Fruit fly (Drosophila melanogaster) whole organism, embryonic: ENCODE results near the gene CG14982.

Experiments
- Asciz ChIP-seq: fragments of 200-800 bp; sonication (Bioruptor generic); optimal IDR thresholded peaks from 2 replicates; lab custom pipeline; 2017; ENCODE audit warnings: missing biosample characterization, mild to moderate bottlenecking, missing genetic modification characterization, missing genetic modification reagents
- Atf3 ChIP-seq: fragments of 200-800 bp; sonication (Bioruptor generic); optimal IDR thresholded peaks from 3 replicates; lab custom pipeline; 2016; ENCODE audit warnings: missing biosample characterization, missing genetic modification characterization
- BEAF-32 ChIP-seq: fragments of 200-800 bp; sonication (Bioruptor generic); optimal IDR thresholded peaks from 3 replicates; lab custom pipeline; 2017; ENCODE audit warnings: missing biosample characterization, missing genetic modification characterization, mild to moderate bottlenecking, moderate library complexity, missing genetic modification reagents
- Blimp-1 ChIP-seq: fragments of 200-800 bp; sonication (Bioruptor generic); optimal IDR thresholded peaks from 3 replicates; lab custom pipeline; 2018; ENCODE audit warnings: missing biosample characterization, missing genetic modification characterization, mild to moderate bottlenecking, moderate library complexity, missing genetic modification reagents
- CG10543 ChIP-seq: fragments of 200-800 bp; sonication (Bioruptor generic); optimal IDR thresholded peaks from 3 replicates; lab custom pipeline; 2017; ENCODE audit warnings: missing biosample characterization, mild to moderate bottlenecking, missing genetic modification characterization, moderate library complexity
- CG11093 ChIP-seq: fragments of 200-800 bp; sonication (Bioruptor generic); IDR thresholded peaks from 3 replicates; pipeline ENCODE4 v1.3.6; 2022; ENCODE audit warnings: missing biosample characterization, missing genetic modification characterization
- CG11504 ChIP-seq: fragments of 200-800 bp; sonication (Bioruptor generic); optimal IDR thresholded peaks from 3 replicates; lab custom pipeline; 2019; ENCODE audit warnings: missing biosample characterization, mild to moderate bottlenecking, missing genetic modification characterization, moderate library complexity
- CG12155 ChIP-seq: fragments of 200-800 bp; sonication (Bioruptor generic); optimal IDR thresholded peaks from 3 replicates; lab custom pipeline; 2016; ENCODE audit warnings: missing biosample characterization, missing genetic modification characterization
- CG12299 ChIP-seq: fragments of 200-800 bp; sonication (Bioruptor generic); optimal IDR thresholded peaks from 2 replicates; lab custom pipeline; 2018; ENCODE audit warnings: missing biosample characterization, mild to moderate bottlenecking, missing genetic modification characterization
- CG14965 ChIP-seq: fragments of 200-800 bp; sonication (Bioruptor generic); optimal IDR thresholded peaks from 2 replicates; lab custom pipeline; 2016; ENCODE audit warnings: missing biosample characterization, missing genetic modification characterization, borderline replicate concordance
- CG16813 ChIP-seq: fragments of 200-800 bp; sonication (Bioruptor generic); IDR thresholded peaks from 3 replicates; pipeline ENCODE4 v1.3.6; 2022; ENCODE audit warnings: missing biosample characterization, missing genetic modification characterization; ENCODE audit not compliant: partially characterized antibody
- CG2129 ChIP-seq: fragments of 200-800 bp; sonication (Bioruptor generic); IDR thresholded peaks from 2 replicates; pipeline ENCODE4 v1.3.6; 2022; ENCODE audit warnings: missing biosample characterization, missing genetic modification characterization; ENCODE audit not compliant: partially characterized antibody
- CG2889 ChIP-seq: fragments of 200-800 bp; sonication (Bioruptor generic); IDR thresholded peaks from 3 replicates; pipeline ENCODE4 v1.3.6; 2022; ENCODE audit warnings: missing biosample characterization, missing genetic modification characterization
- CG30020 ChIP-seq: fragments of 200-800 bp; optimal IDR thresholded peaks from 2 replicates; lab custom pipeline; 2019; ENCODE audit warnings: missing biosample characterization, mild to moderate bottlenecking, missing genetic modification characterization, moderate library complexity
- CG33213 ChIP-seq: fragments of 200-800 bp; sonication (Bioruptor generic); optimal IDR thresholded peaks from 3 replicates; lab custom pipeline; 2016; ENCODE audit warnings: missing biosample characterization, missing genetic modification characterization
- CG34376 ChIP-seq: fragments of 200-800 bp; sonication (Bioruptor generic); optimal IDR thresholded peaks from 2 replicates; lab custom pipeline; 2018; ENCODE audit warnings: missing biosample characterization, mild to moderate bottlenecking, missing genetic modification characterization
- CG34422 ChIP-seq: fragments of 200-800 bp; sonication (Bioruptor generic); IDR thresholded peaks from 3 replicates; pipeline ENCODE4 v1.3.6; 2022; ENCODE audit warnings: missing biosample characterization, missing genetic modification characterization
- CG4360 ChIP-seq: fragments of 200-800 bp; sonication (Bioruptor generic); IDR thresholded peaks from 2 replicates; pipeline ENCODE4 v1.3.6; 2022; ENCODE audit warnings: missing biosample characterization, missing genetic modification characterization
- CG4730 ChIP-seq: fragments of 200-800 bp; sonication (Bioruptor generic); IDR thresholded peaks from 2 replicates; pipeline ENCODE4 v1.3.6; 2022; ENCODE audit warnings: missing biosample characterization, missing genetic modification characterization
- CG8359 ChIP-seq: fragments of 200-800 bp; sonication (Bioruptor generic); optimal IDR thresholded peaks from 2 replicates; lab custom pipeline; 2017; ENCODE audit warnings: missing biosample characterization, mild to moderate bottlenecking, missing genetic modification characterization, borderline replicate concordance
- CG8924 ChIP-seq: fragments of 200-800 bp; optimal IDR thresholded peaks from 3 replicates; lab custom pipeline; 2019; ENCODE audit warnings: missing biosample characterization, mild to moderate bottlenecking, missing genetic modification characterization, moderate library complexity
- CG9215 ChIP-seq: fragments of 200-800 bp; sonication (Bioruptor generic); IDR thresholded peaks from 2 replicates; pipeline ENCODE4 v1.3.6; 2022; ENCODE audit warnings: missing biosample characterization, missing genetic modification characterization
- GATAe ChIP-seq: fragments of 200-800 bp; sonication (Bioruptor generic); conservative IDR thresholded peaks from 2 replicates; pipeline ENCODE4 v1.3.6; 2022; ENCODE audit warnings: missing biosample characterization, missing genetic modification characterization
- HLH4C ChIP-seq: fragments of 200-800 bp; sonication (Bioruptor generic); IDR thresholded peaks from 3 replicates; pipeline ENCODE4 v1.3.6; 2022; ENCODE audit warnings: missing biosample characterization, missing genetic modification characterization; ENCODE audit not compliant: partially characterized antibody
- Hmx ChIP-seq: fragments of 200-800 bp; sonication (Bioruptor generic); optimal IDR thresholded peaks from 2 replicates; lab custom pipeline; 2016; ENCODE audit warnings: missing biosample characterization, missing genetic modification characterization
- Hsf ChIP-seq: fragments of 200-800 bp; sonication (Bioruptor generic); optimal IDR thresholded peaks from 3 replicates; lab custom pipeline; 2016; ENCODE audit warnings: missing biosample characterization, missing genetic modification characterization
- Mad ChIP-seq: fragments of 200-800 bp; sonication (Bioruptor generic); optimal IDR thresholded peaks from 2 replicates; lab custom pipeline; 2016; ENCODE audit warnings: missing biosample characterization, missing genetic modification characterization
- Ssrp ChIP-seq: fragments of 200-800 bp; sonication (Bioruptor generic); optimal IDR thresholded peaks from 2 replicates; lab custom pipeline; 2018; ENCODE audit warnings: missing biosample characterization, mild to moderate bottlenecking, missing genetic modification characterization, moderate library complexity
- Usf ChIP-seq: fragments of 200-800 bp; sonication (Bioruptor generic); optimal IDR thresholded peaks from 2 replicates; lab custom pipeline; 2017; ENCODE audit warnings: missing genotype, missing biosample characterization, missing genetic modification characterization
- aop ChIP-seq: fragments of 200-800 bp; sonication (Bioruptor generic); IDR thresholded peaks from 2 replicates; pipeline ENCODE4 v1.3.6; 2022; ENCODE audit warnings: missing biosample characterization, missing genetic modification characterization
- ase ChIP-seq: fragments of 200-800 bp; sonication (Bioruptor generic); IDR thresholded peaks from 3 replicates; pipeline ENCODE4 v1.3.6; 2022; ENCODE audit warnings: missing biosample characterization, missing genetic modification characterization
- bbx ChIP-seq: fragments of 200-800 bp; sonication (Bioruptor generic); IDR thresholded peaks from 2 replicates; pipeline ENCODE4 v1.3.6; 2022; ENCODE audit warnings: missing biosample characterization, missing genetic modification characterization; ENCODE audit not compliant: partially characterized antibody
- cato ChIP-seq: fragments of 200-800 bp; sonication (Bioruptor generic); optimal IDR thresholded peaks from 2 replicates; lab custom pipeline; 2016; ENCODE audit warnings: missing biosample characterization, missing genetic modification characterization, borderline replicate concordance
- cg ChIP-seq: fragments of 200-800 bp; sonication (Bioruptor generic); optimal IDR thresholded peaks from 3 replicates; lab custom pipeline; 2019; ENCODE audit warnings: missing biosample characterization, mild to moderate bottlenecking, missing genetic modification characterization, moderate library complexity
- chn ChIP-seq: fragments of 200-800 bp; sonication (Bioruptor generic); optimal IDR thresholded peaks from 2 replicates; lab custom pipeline; 2016; ENCODE audit warnings: missing biosample characterization, missing genetic modification characterization
- ftz-f1 ChIP-seq: fragments of 200-800 bp; sonication (Bioruptor generic); optimal IDR thresholded peaks from 2 replicates; lab custom pipeline; 2016; ENCODE audit warnings: missing biosample characterization, missing genetic modification characterization
- fu2 ChIP-seq: fragments of 200-800 bp; sonication (Bioruptor generic); optimal IDR thresholded peaks from 2 replicates; lab custom pipeline; 2016; ENCODE audit warnings: missing biosample characterization, missing genetic modification characterization
- gcm2 ChIP-seq: fragments of 200-800 bp; sonication (Bioruptor generic); optimal IDR thresholded peaks from 2 replicates; lab custom pipeline; 2016; ENCODE audit warnings: missing biosample characterization, missing genetic modification characterization
- grau ChIP-seq: fragments of 200-800 bp; optimal IDR thresholded peaks from 3 replicates; lab custom pipeline; 2019; ENCODE audit warnings: missing biosample characterization, mild to moderate bottlenecking, missing genetic modification characterization, moderate library complexity
- ham ChIP-seq: fragments of 200-800 bp; sonication (Bioruptor generic); IDR thresholded peaks from 2 replicates; pipeline ENCODE4 v1.3.6; 2022; ENCODE audit warnings: missing biosample characterization, missing genetic modification characterization
- kay ChIP-seq: fragments of 200-800 bp; sonication (Bioruptor generic); optimal IDR thresholded peaks from 2 replicates; lab custom pipeline; 2016; ENCODE audit warnings: missing biosample characterization, missing genetic modification characterization
- lov ChIP-seq, 2 experiments: fragments of 200-800 bp in 1 of 2; fragments of >200 bp in 1 of 2; sonication (Bioruptor generic) in 1 of 2; IDR thresholded peaks in 1 of 2; optimal IDR thresholded peaks in 1 of 2; 2 replicates in 1 of 2; 3 replicates in 1 of 2; pipeline versions ENCODE4 v1.3.6 to Lab custom; 2017 to 2022; ENCODE audit warnings: missing biosample characterization in 1 of 2, missing genetic modification characterization in 1 of 2
- maf-S ChIP-seq: fragments of 200-800 bp; sonication (Bioruptor generic); optimal IDR thresholded peaks from 2 replicates; lab custom pipeline; 2016; ENCODE audit warnings: missing biosample characterization, missing genetic modification characterization
- repo ChIP-seq: fragments of 200-800 bp; sonication (Bioruptor generic); optimal IDR thresholded peaks from 2 replicates; lab custom pipeline; 2016; ENCODE audit warnings: missing biosample characterization, missing genetic modification characterization
- sima ChIP-seq: fragments of 200-800 bp; sonication (Bioruptor generic); optimal IDR thresholded peaks from 2 replicates; lab custom pipeline; 2016; ENCODE audit warnings: missing biosample characterization, missing genetic modification characterization
- ssp ChIP-seq: fragments of 200-800 bp; sonication (Bioruptor generic); IDR thresholded peaks from 2 replicates; pipeline ENCODE4 v1.3.6; 2022; ENCODE audit warnings: missing biosample characterization, missing genetic modification characterization
- tll ChIP-seq, 2 experiments: fragments of 200-800 bp in 1 of 2; fragments of >200 bp in 1 of 2; sonication (Bioruptor generic) in 1 of 2; optimal IDR thresholded peaks; 2 replicates each; lab custom pipeline; 2017 to 2019; ENCODE audit warnings: missing biosample characterization in 2 of 2, missing genetic modification characterization in 2 of 2, mild to moderate bottlenecking in 1 of 2, moderate library complexity in 1 of 2
- usp ChIP-seq: fragments of >200 bp; optimal IDR thresholded peaks from 2 replicates; lab custom pipeline; 2017; ENCODE audit warnings: missing biosample characterization, missing genetic modification characterization
- yki ChIP-seq: fragments of >200 bp; optimal IDR thresholded peaks from 3 replicates; lab custom pipeline; 2018

Gene CG14982

dm6 chr3L:3902491-3903198, 39.9 kb upstream of the CG14982 start, which contains the start of gene Ubi-p63E (continued):
- TF ChIP-seq CG30020 = no peak
- TF ChIP-seq tll (GFP tag; optimal IDR thresholded peaks at IDR 0.05; lab: Kevin White, UChicago) = no peak
- TF ChIP-seq bbx (GFP tag; lab: Robert Waterston, UW) = no peak
- no peak for TF ChIP-seq lov (optimal IDR thresholded peaks at IDR 0.05; lab: Kevin White, UChicago)
- no peak for TF ChIP-seq lov (GFP tag; IDR thresholded peaks at IDR 0.05; lab: Robert Waterston, UW)
- no peak for TF ChIP-seq CG2129 (GFP tag; lab: Robert Waterston, UW)
- TF ChIP-seq ase (GFP tag; lab: Robert Waterston, UW) = no peak
- no peak for TF ChIP-seq sima
- TF ChIP-seq BEAF-32 (GFP tag; lab: Kevin White, UChicago) = no peak
- TF ChIP-seq ftz-f1 (GFP tag; lab: Kevin White, UChicago) = peak; percentile 82
- TF ChIP-seq CG8359 (GFP tag; lab: Kevin White, UChicago) = no peak
- no peak for TF ChIP-seq GATAe (GFP tag; lab: Robert Waterston, UW)
- no peak for TF ChIP-seq usp
- TF ChIP-seq fu2 = peak; percentile 70
- TF ChIP-seq CG10543 (GFP tag; lab: Kevin White, UChicago) = peak; percentile 80
- peak; percentile 28 for TF ChIP-seq Ssrp (tag; lab: Kevin White, UChicago)
- TF ChIP-seq Hmx (GFP tag; lab: Kevin White, UChicago) = no peak
- TF ChIP-seq CG4730 (GFP tag; lab: Robert Waterston, UW) = no peak
- TF ChIP-seq cg = no peak
- peak; percentile 54 for TF ChIP-seq grau (tag; lab: Kevin White, UChicago)
- TF ChIP-seq kay (GFP tag; lab: Kevin White, UChicago) = no peak
- peak; percentile 73 for TF ChIP-seq Hsf (GFP tag; lab: Kevin White, UChicago)
- TF ChIP-seq gcm2 (GFP tag; lab: Kevin White, UChicago) = no peak
- peak; percentile 54 for TF ChIP-seq Mad
- TF ChIP-seq chn (GFP tag; lab: Kevin White, UChicago) = peak; percentile 55
- TF ChIP-seq CG2889 (GFP tag; lab: Robert Waterston, UW) = no peak
- peak; percentile 30 for TF ChIP-seq Asciz (GFP tag; lab: Kevin White, UChicago)
- TF ChIP-seq CG14965 (GFP tag; lab: Kevin White, UChicago) = no peak
- TF ChIP-seq CG11093 (GFP tag; lab: Robert Waterston, UW) = 0 out of 3 replicates have a peak, but pooled peaks have one; percentile 24
- peak; percentile 34 for TF ChIP-seq cato (GFP tag; lab: Kevin White, UChicago)
- peak; percentile 25 for TF ChIP-seq CG8924 (tag; lab: Kevin White, UChicago)
- peak; percentile 62 for TF ChIP-seq Atf3 (GFP tag; lab: Kevin White, UChicago)
- TF ChIP-seq aop (GFP tag; lab: Robert Waterston, UW) = no peak
- TF ChIP-seq ssp = no peak
- peak; percentile 27 for TF ChIP-seq maf-S (GFP tag; lab: Kevin White, UChicago)
- no peak for TF ChIP-seq CG34422
- TF ChIP-seq CG9215 (GFP tag; lab: Robert Waterston, UW) = no peak
- peak; percentile 58 for TF ChIP-seq Usf (GFP tag; lab: Kevin White, UChicago)
- no peak for TF ChIP-seq CG4360
- peak; percentile 55 for TF ChIP-seq Blimp-1
- peak; percentile 52 for TF ChIP-seq CG33213 (GFP tag; lab: Kevin White, UChicago)
- TF ChIP-seq CG16813 = no peak
- TF ChIP-seq CG34376 (GFP tag; lab: Kevin White, UChicago) = peak; percentile 66
- peak; percentile 51 for TF ChIP-seq CG12299
- peak; percentile 57 for TF ChIP-seq CG11504 (tag; lab: Kevin White, UChicago)
- peak; percentile 68 for TF ChIP-seq CG12155 (GFP tag; lab: Kevin White, UChicago)
- TF ChIP-seq ham = no peak
- TF ChIP-seq HLH4C = no peak
- no peak for TF ChIP-seq yki (lab: Kevin White, UChicago)
- peak; percentile 39 for TF ChIP-seq repo (GFP tag; lab: Kevin White, UChicago)
